Fruit fly (Drosophila melanogaster) whole organism, embryonic: ENCODE measurements around the gene nol.
A peak's percentile ranks its signal among the peaks of the same experiment; 100 is the strongest.

Experiments
- Abd-B ChIP-seq: fragments of 200-800 bp; sonication (Bioruptor generic); optimal IDR thresholded peaks from 2 replicates; lab custom pipeline; 2018; ENCODE audit warnings: missing biosample characterization, mild to moderate bottlenecking, missing genetic modification characterization, moderate library complexity
- Aef1 ChIP-seq: fragments of 200-800 bp; sonication (Bioruptor generic); IDR thresholded peaks from 3 replicates; pipeline ENCODE4 v1.3.6; 2022; ENCODE audit warnings: missing biosample characterization, missing genetic modification characterization
- Bgb ChIP-seq: fragments of 200-800 bp; sonication (Bioruptor generic); IDR thresholded peaks from 2 replicates; pipeline ENCODE4 v1.3.6; 2022; ENCODE audit warnings: missing biosample characterization, missing genetic modification characterization; ENCODE audit not compliant: partially characterized antibody
- CG10959 ChIP-seq: fragments of 200-800 bp; sonication (Bioruptor generic); IDR thresholded peaks from 2 replicates; pipeline ENCODE4 v1.3.6; 2022; ENCODE audit warnings: missing biosample characterization, missing genetic modification characterization
- CG10979 ChIP-seq: fragments of 200-800 bp; sonication (Bioruptor generic); optimal IDR thresholded peaks from 2 replicates; lab custom pipeline; 2018; ENCODE audit warnings: missing biosample characterization, mild to moderate bottlenecking, missing genetic modification characterization, moderate library complexity
- CG11247 ChIP-seq: fragments of 200-800 bp; sonication (Bioruptor generic); IDR thresholded peaks from 2 replicates; pipeline ENCODE4 v1.3.6; 2022; ENCODE audit warnings: missing biosample characterization, missing genetic modification characterization
- CG11696 ChIP-seq: fragments of 200-800 bp; sonication (Bioruptor generic); IDR thresholded peaks from 2 replicates; pipeline ENCODE4 v1.3.6; 2022; ENCODE audit warnings: missing biosample characterization, missing genetic modification characterization
- CG12104 ChIP-seq: fragments of 200-800 bp; sonication (Bioruptor generic); optimal IDR thresholded peaks from 3 replicates; lab custom pipeline; 2016; ENCODE audit warnings: missing biosample characterization, missing genetic modification characterization
- CG14014 ChIP-seq: fragments of 200-800 bp; sonication (Bioruptor generic); IDR thresholded peaks from 2 replicates; pipeline ENCODE4 v1.3.6; 2022; ENCODE audit warnings: missing biosample characterization, missing genetic modification characterization
- CG1603 ChIP-seq: fragments of 200-800 bp; sonication (Bioruptor generic); optimal IDR thresholded peaks from 2 replicates; lab custom pipeline; 2019; ENCODE audit warnings: missing biosample characterization, mild to moderate bottlenecking, missing genetic modification characterization, moderate library complexity
- CG17186 ChIP-seq: fragments of 200-800 bp; sonication (Bioruptor generic); optimal IDR thresholded peaks from 3 replicates; lab custom pipeline; 2017; ENCODE audit warnings: missing biosample characterization, missing genetic modification reagents, missing genetic modification characterization
- CG17829 ChIP-seq: fragments of 200-800 bp; optimal IDR thresholded peaks from 2 replicates; lab custom pipeline; 2019; ENCODE audit warnings: missing biosample characterization, mild to moderate bottlenecking, missing genetic modification characterization, moderate library complexity
- CG18764 ChIP-seq: fragments of 200-800 bp; sonication (Bioruptor generic); optimal IDR thresholded peaks from 3 replicates; lab custom pipeline; 2016; ENCODE audit warnings: missing biosample characterization, missing genetic modification characterization
- CG2202 ChIP-seq: fragments of 200-800 bp; sonication (Bioruptor generic); optimal IDR thresholded peaks from 2 replicates; lab custom pipeline; 2018; ENCODE audit warnings: missing biosample characterization, mild to moderate bottlenecking, missing genetic modification characterization
- CG2678 ChIP-seq: fragments of 200-800 bp; sonication (Bioruptor generic); optimal IDR thresholded peaks from 3 replicates; lab custom pipeline; 2019; ENCODE audit warnings: missing biosample characterization, mild to moderate bottlenecking, missing genetic modification characterization, moderate library complexity
- CG2889 ChIP-seq: fragments of 200-800 bp; sonication (Bioruptor generic); IDR thresholded peaks from 3 replicates; pipeline ENCODE4 v1.3.6; 2022; ENCODE audit warnings: missing biosample characterization, missing genetic modification characterization
- CG33557 ChIP-seq: fragments of 200-800 bp; sonication (Bioruptor generic); optimal IDR thresholded peaks from 2 replicates; lab custom pipeline; 2019; ENCODE audit warnings: missing biosample characterization, mild to moderate bottlenecking, missing genetic modification characterization, moderate library complexity
- CG34224 ChIP-seq: fragments of 200-800 bp; sonication (Bioruptor generic); IDR thresholded peaks from 3 replicates; pipeline ENCODE4 v1.3.6; 2022; ENCODE audit warnings: missing biosample characterization, missing genetic modification characterization; ENCODE audit not compliant: partially characterized antibody
- CG34422 ChIP-seq: fragments of 200-800 bp; sonication (Bioruptor generic); IDR thresholded peaks from 3 replicates; pipeline ENCODE4 v1.3.6; 2022; ENCODE audit warnings: missing biosample characterization, missing genetic modification characterization
- CG3726 ChIP-seq: fragments of 200-800 bp; sonication (Bioruptor generic); IDR thresholded peaks from 3 replicates; pipeline ENCODE4, ENCODE4 v1.3.6; 2022; ENCODE audit warnings: missing biosample characterization, missing genetic modification characterization
- CG4424 ChIP-seq: fragments of 200-800 bp; sonication (Bioruptor generic); optimal IDR thresholded peaks from 3 replicates; lab custom pipeline; 2016; ENCODE audit warnings: missing biosample characterization, missing genetic modification characterization
- CTCF ChIP-seq: fragments of 200-800 bp; sonication (Bioruptor generic); optimal IDR thresholded peaks from 2 replicates; lab custom pipeline; 2017; ENCODE audit warnings: missing biosample characterization, mild to moderate bottlenecking, missing genetic modification characterization, moderate library complexity
- Chrac-16 ChIP-seq: fragments of 200-800 bp; sonication (Bioruptor generic); optimal IDR thresholded peaks from 3 replicates; lab custom pipeline; 2016; ENCODE audit warnings: missing biosample characterization, missing genetic modification characterization
- Dad ChIP-seq: fragments of 200-800 bp; sonication (Bioruptor generic); optimal IDR thresholded peaks from 3 replicates; lab custom pipeline; 2016; ENCODE audit warnings: missing biosample characterization, missing genetic modification characterization
- Dfd ChIP-seq, 2 experiments: fragments of >200 bp; optimal IDR thresholded peaks; 2 replicates each; lab custom pipeline; 2017; ENCODE audit warnings: missing biosample characterization in 2 of 2, missing genetic modification characterization in 2 of 2
- HLH4C ChIP-seq: fragments of 200-800 bp; sonication (Bioruptor generic); IDR thresholded peaks from 3 replicates; pipeline ENCODE4 v1.3.6; 2022; ENCODE audit warnings: missing biosample characterization, missing genetic modification characterization; ENCODE audit not compliant: partially characterized antibody
- Hr51 ChIP-seq, 2 experiments: fragments of 200-800 bp; sonication (Bioruptor generic); optimal IDR thresholded peaks; 2 replicates in 1 of 2; 3 replicates in 1 of 2; lab custom pipeline; 2016 to 2018; ENCODE audit warnings: missing biosample characterization in 2 of 2, missing genetic modification characterization in 2 of 2, mild to moderate bottlenecking in 1 of 2, moderate library complexity in 1 of 2
- Myb ChIP-seq: fragments of 200-800 bp; sonication (Bioruptor generic); optimal IDR thresholded peaks from 2 replicates; lab custom pipeline; 2016; ENCODE audit warnings: missing biosample characterization, missing genetic modification characterization
- NFAT ChIP-seq: fragments of 200-800 bp; sonication (Bioruptor generic); IDR thresholded peaks from 2 replicates; pipeline ENCODE4 v1.3.6; 2022; ENCODE audit warnings: missing biosample characterization, missing genetic modification characterization
- Side ChIP-seq: fragments of 200-800 bp; sonication (Bioruptor generic); optimal IDR thresholded peaks from 2 replicates; lab custom pipeline; 2016; ENCODE audit warnings: missing biosample characterization, missing genetic modification characterization
- Sox100B ChIP-seq: fragments of 200-800 bp; sonication (Bioruptor generic); optimal IDR thresholded peaks from 3 replicates; lab custom pipeline; 2018; ENCODE audit warnings: missing biosample characterization, mild to moderate bottlenecking, missing genetic modification characterization
- Sry-δ ChIP-seq: fragments of 200-800 bp; sonication (Bioruptor generic); optimal IDR thresholded peaks from 2 replicates; lab custom pipeline; 2016; ENCODE audit warnings: missing biosample characterization, missing genetic modification characterization
- ab ChIP-seq: fragments of 200-800 bp; sonication (Bioruptor generic); optimal IDR thresholded peaks from 2 replicates; lab custom pipeline; 2016; ENCODE audit warnings: missing biosample characterization, missing genetic modification characterization
- cg ChIP-seq: fragments of 200-800 bp; sonication (Bioruptor generic); optimal IDR thresholded peaks from 3 replicates; lab custom pipeline; 2019; ENCODE audit warnings: missing biosample characterization, mild to moderate bottlenecking, missing genetic modification characterization, moderate library complexity
- chm ChIP-seq: fragments of 200-800 bp; sonication (Bioruptor generic); IDR thresholded peaks from 2 replicates; pipeline ENCODE4 v1.3.6; 2022; ENCODE audit warnings: missing biosample characterization, missing genetic modification characterization
- chn ChIP-seq: fragments of 200-800 bp; sonication (Bioruptor generic); optimal IDR thresholded peaks from 2 replicates; lab custom pipeline; 2016; ENCODE audit warnings: missing biosample characterization, missing genetic modification characterization
- croc ChIP-seq: fragments of 200-800 bp; sonication (Bioruptor generic); conservative IDR thresholded peaks from 3 replicates; pipeline ENCODE4 v1.3.6; 2022; ENCODE audit warnings: missing biosample characterization, missing genetic modification characterization
- eve ChIP-seq, 2 experiments: fragments of >200 bp; optimal IDR thresholded peaks; 2 replicates each; lab custom pipeline; 2017; ENCODE audit warnings: missing biosample characterization in 2 of 2, missing genetic modification characterization in 2 of 2
- ewg ChIP-seq: fragments of 200-800 bp; sonication (Bioruptor generic); optimal IDR thresholded peaks from 3 replicates; lab custom pipeline; 2017; ENCODE audit warnings: mild to moderate bottlenecking, missing biosample characterization, missing genetic modification reagents, missing genetic modification characterization
- gsb-n ChIP-seq: fragments of 200-800 bp; sonication (Bioruptor generic); optimal IDR thresholded peaks from 3 replicates; lab custom pipeline; 2018; ENCODE audit warnings: missing biosample characterization, mild to moderate bottlenecking, missing genetic modification characterization
- hkb ChIP-seq, 2 experiments: fragments of 200-800 bp in 1 of 2; fragments of >200 bp in 1 of 2; sonication (Bioruptor generic) in 1 of 2; IDR thresholded peaks in 1 of 2; optimal IDR thresholded peaks in 1 of 2; 2 replicates each; pipeline versions ENCODE4 v1.3.6 to Lab custom; 2017 to 2022; ENCODE audit warnings: missing biosample characterization in 1 of 2, missing genetic modification characterization in 1 of 2
- insv ChIP-seq, 2 experiments: fragments of 200-800 bp; sonication (Bioruptor generic); optimal IDR thresholded peaks; 3 replicates each; lab custom pipeline; 2016 to 2018; ENCODE audit warnings: missing biosample characterization in 2 of 2, missing genetic modification characterization in 2 of 2
- kni ChIP-seq: fragments of 200-800 bp; sonication (Bioruptor generic); optimal IDR thresholded peaks from 3 replicates; lab custom pipeline; 2017; ENCODE audit warnings: mild to moderate bottlenecking, missing biosample characterization, missing genetic modification reagents, missing genetic modification characterization
- maf-S ChIP-seq: fragments of 200-800 bp; sonication (Bioruptor generic); optimal IDR thresholded peaks from 2 replicates; lab custom pipeline; 2016; ENCODE audit warnings: missing biosample characterization, missing genetic modification characterization
- phol ChIP-seq: fragments of 200-800 bp; sonication (Bioruptor generic); optimal IDR thresholded peaks from 3 replicates; lab custom pipeline; 2018; ENCODE audit warnings: missing biosample characterization, mild to moderate bottlenecking, missing genetic modification characterization, moderate library complexity
- pita ChIP-seq: fragments of 200-800 bp; sonication (Bioruptor generic); optimal IDR thresholded peaks from 2 replicates; lab custom pipeline; 2017; ENCODE audit warnings: missing biosample characterization, mild to moderate bottlenecking, missing genetic modification characterization
- pum ChIP-seq: fragments of 200-800 bp; sonication (Bioruptor generic); optimal IDR thresholded peaks from 2 replicates; lab custom pipeline; 2016; ENCODE audit warnings: missing biosample characterization, missing genetic modification characterization
- sens ChIP-seq: fragments of 200-800 bp; sonication (Bioruptor generic); peaks from one replicate; lab custom pipeline; 2016; ENCODE audit warnings: missing biosample characterization, missing genetic modification characterization
- sna ChIP-seq: fragments of 200-800 bp; sonication (Bioruptor generic); IDR thresholded peaks from 2 replicates; pipeline ENCODE4 v1.3.6; 2022; ENCODE audit warnings: missing biosample characterization, missing genetic modification characterization; ENCODE audit not compliant: partially characterized antibody
- vnd ChIP-seq: fragments of 200-800 bp; sonication (Bioruptor generic); IDR thresholded peaks from 3 replicates; pipeline ENCODE4 v1.3.6; 2022; ENCODE audit warnings: missing biosample characterization, missing genetic modification characterization; ENCODE audit not compliant: partially characterized antibody
- vvl ChIP-seq: fragments of 200-800 bp; sonication (Bioruptor generic); IDR thresholded peaks from 2 replicates; pipeline ENCODE4 v1.3.6; 2022; ENCODE audit warnings: missing biosample characterization, missing genetic modification characterization

The nol gene

DNA sequence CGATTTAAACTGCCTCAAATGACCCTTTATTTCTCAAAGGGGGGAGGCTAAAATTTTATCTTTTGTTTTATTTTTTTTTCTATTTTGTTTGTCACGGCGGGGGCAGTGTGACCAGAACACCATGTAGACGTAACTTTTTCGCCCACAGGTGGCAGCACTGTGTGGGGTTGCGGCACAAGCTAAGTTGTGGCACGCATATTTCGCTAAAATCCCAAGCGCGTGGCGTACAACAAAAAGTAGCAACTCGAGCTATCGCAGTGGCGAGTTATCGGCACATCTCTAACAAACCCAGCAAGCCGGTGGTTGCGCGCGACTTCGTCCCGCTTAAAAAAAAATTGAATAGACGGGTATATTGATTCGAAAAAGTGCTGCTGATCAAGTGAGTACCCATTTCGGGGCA is 7.5 kb upstream of the nol start, which contains the start of the genes Ufd1 and NaPi-III (continued):
- TF ChIP-seq Myb (GFP tag; lab: Kevin White, UChicago) (peak; percentile 81), croc (GFP tag; lab: Robert Waterston, UW) (no peak), chn (GFP tag; lab: Kevin White, UChicago) (peak; percentile 40), vnd (GFP tag; lab: Robert Waterston, UW) (peak; percentile 61; the same call in 2 of the 3 replicates), CG10979 (tag; lab: Kevin White, UChicago) (no peak), CG2889 (no peak), NFAT (peak; percentile 72), CG2202 (tag; lab: Kevin White, UChicago) (peak; percentile 4), ewg (GFP tag; lab: Kevin White, UChicago) (peak; percentile 79), maf-S (peak; percentile 35), Sry-δ (peak; percentile 97), CG3726 (GFP tag; lab: Robert Waterston, UW) (no peak), chm (GFP tag; lab: Robert Waterston, UW) (peak; percentile 54; the same call in 1 of the 2 replicates), sens (GFP tag; lab: Kevin White, UChicago) (peak; percentile 85), Chrac-16 (GFP tag; lab: Kevin White, UChicago) (peak; percentile 51), cg (GFP tag; lab: Kevin White, UChicago) (no peak), CG17186 (GFP tag; lab: Kevin White, UChicago) (peak; percentile 92), eve (GFP tag; optimal IDR thresholded peaks at IDR 0.05; lab: Kevin White, UChicago) (no peak), CG11247 (no peak), Aef1 (peak; percentile 78), CG34224 (GFP tag; lab: Robert Waterston, UW) (peak; percentile 72), hkb (optimal IDR thresholded peaks at IDR 0.05; lab: Kevin White, UChicago) (peak; percentile 35), hkb (GFP tag; IDR thresholded peaks at IDR 0.05; lab: Robert Waterston, UW) (no peak), CG10959 (GFP tag; lab: Robert Waterston, UW) (no peak), Abd-B (peak; percentile 42), CG17829 (tag; lab: Kevin White, UChicago) (peak; percentile 71), CG33557 (no peak), gsb-n (tag; lab: Kevin White, UChicago) (peak; percentile 9), CG1603 (tag; lab: Kevin White, UChicago) (peak; percentile 94), CG12104 (GFP tag; lab: Kevin White, UChicago) (no peak), phol (tag; lab: Kevin White, UChicago) (peak; percentile 59), CG14014 (GFP tag; lab: Robert Waterston, UW) (0 out of 2 replicates have a peak, but pooled peaks have one; percentile 21), CG4424 (GFP tag; lab: Kevin White, UChicago) (no peak), Hr51 (GFP tag; optimal IDR thresholded peaks at IDR 0.05; lab: Kevin White, UChicago) (peak in 1 of 2 experiments; percentile 12), CG34422 (GFP tag; lab: Robert Waterston, UW) (peak; percentile 69), CTCF (GFP tag; lab: Kevin White, UChicago) (peak; percentile 92), Dad (peak; percentile 59), HLH4C (GFP tag; lab: Robert Waterston, UW) (peak; percentile 66; the same call in 2 of the 3 replicates), ab (GFP tag; lab: Kevin White, UChicago) (no peak), sna (GFP tag; lab: Robert Waterston, UW) (peak; percentile 73; the same call in 1 of the 2 replicates), Dfd (GFP tag; optimal IDR thresholded peaks at IDR 0.05; lab: Kevin White, UChicago) (no peak), kni (GFP tag; lab: Kevin White, UChicago) (no peak), Sox100B (GFP tag; lab: Kevin White, UChicago) (no peak), insv (GFP tag; optimal IDR thresholded peaks at IDR 0.05; lab: Kevin White, UChicago) (peak in 1 of 2 experiments; percentile 72), CG2678 (tag; lab: Kevin White, UChicago) (peak; percentile 15), pita (GFP tag; lab: Kevin White, UChicago) (peak; percentile 94), Side (peak; percentile 20), CG11696 (GFP tag; lab: Robert Waterston, UW) (no peak), pum (GFP tag; lab: Kevin White, UChicago) (peak; percentile 29), vvl (GFP tag; lab: Robert Waterston, UW) (peak; percentile 59; the same call in 1 of the 2 replicates), Bgb (GFP tag; lab: Robert Waterston, UW) (peak; percentile 91), CG18764 (GFP tag; lab: Kevin White, UChicago) (no peak)
